Worm (Caenorhabditis elegans) whole organism, L4 larva: ENCODE results near the gene gpx-4.
"Not testable (repeated sequence)": the region's sequence is repeated elsewhere in the genome, so short reads cannot be mapped to it uniquely, and the experiment has no call there.

Experiments
- nhr-11 ChIP-seq: fragments of 150-350 bp; optimal IDR thresholded peaks from 2 replicates; lab custom pipeline; 2014; ENCODE audit warnings: missing biosample characterization, missing genetic modification characterization
- nhr-28 ChIP-seq: fragments of 150-350 bp; optimal IDR thresholded peaks from 2 replicates; lab custom pipeline; 2014; ENCODE audit warnings: missing biosample characterization, missing genetic modification characterization
- pqm-1 ChIP-seq: sonication (generic microtip); optimal IDR thresholded peaks from 2 replicates; lab custom pipeline; 2017; ENCODE audit warnings: missing biosample characterization, missing genetic modification characterization

DNA sequence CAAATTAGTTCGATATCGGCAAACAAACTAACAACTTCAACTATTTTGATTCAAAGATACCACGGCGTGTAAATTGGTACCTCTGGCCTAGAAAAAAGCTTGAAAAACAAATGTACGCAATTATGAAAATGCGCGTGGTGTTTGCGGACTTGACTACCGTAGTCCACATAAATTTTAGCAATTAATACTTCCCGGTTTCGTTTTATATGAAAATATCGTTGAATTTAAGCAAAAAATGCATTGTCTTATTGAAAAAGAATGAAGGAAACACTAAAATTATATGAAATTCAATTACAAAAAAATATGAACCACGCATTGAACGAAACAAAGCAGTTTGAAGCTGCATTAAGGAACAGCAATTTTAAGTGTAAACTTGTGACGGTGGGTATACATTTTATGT is at the start of gene gpx-4:
- TF ChIP-seq nhr-28, pqm-1, nhr-11 (tag; lab: Kevin White, UChicago): not testable (repeated sequence)
